Worm (Caenorhabditis elegans) whole organism, L4 larva: ENCODE measurements around the gene cnnm-5.

Experiments
- D1046.2 ChIP-seq: fragments of 200-800 bp; sonication (Bioruptor generic); IDR thresholded peaks from 2 replicates; pipeline ENCODE4 v1.3.6; 2022; ENCODE audit warnings: missing genetic modification characterization, missing compliant biosample characterization
- F44E2.7 ChIP-seq: fragments of 200-800 bp; sonication (Bioruptor generic); IDR thresholded peaks from 2 replicates; pipeline ENCODE4 v2.1.2; 2022; ENCODE audit warnings: missing genetic modification characterization, missing compliant biosample characterization
- F49E8.2 ChIP-seq: sonication (generic microtip); optimal IDR thresholded peaks from 2 replicates; lab custom pipeline; 2016; ENCODE audit warnings: missing compliant biosample characterization, mild to moderate bottlenecking, missing genetic modification characterization, borderline replicate concordance
- R02D3.7 ChIP-seq: fragments of 150-350 bp; sonication (generic microtip); optimal IDR thresholded peaks from 3 replicates; lab custom pipeline; 2014; ENCODE audit warnings: missing biosample characterization, missing genetic modification characterization
- T20F7.1 ChIP-seq: fragments of 200-800 bp; sonication (Bioruptor generic); optimal IDR thresholded peaks from 2 replicates; lab custom pipeline; 2018; ENCODE audit warnings: mild to moderate bottlenecking, missing genetic modification characterization, missing compliant biosample characterization
- T26A8.4 ChIP-seq: fragments of 200-800 bp; sonication (Bioruptor generic); IDR thresholded peaks from 2 replicates; pipeline ENCODE4 v1.3.6; 2022; ENCODE audit warnings: missing genetic modification characterization, missing compliant biosample characterization
- aly-2 ChIP-seq: sonication (generic microtip); optimal IDR thresholded peaks from 2 replicates; lab custom pipeline; 2018; ENCODE audit warnings: missing biosample characterization, missing genetic modification characterization
- ama-1 ChIP-seq: fragments of 150-350 bp; optimal IDR thresholded peaks from 2 replicates; lab custom pipeline; 2014; ENCODE audit warnings: inconsistent platforms, mixed read lengths
- ceh-32 ChIP-seq: sonication (generic microtip); optimal IDR thresholded peaks from 2 replicates; lab custom pipeline; 2016; ENCODE audit warnings: mild to moderate bottlenecking, missing genetic modification characterization, missing compliant biosample characterization; ENCODE audit not compliant: poor library complexity
- ceh-44 ChIP-seq: fragments of 200-800 bp; sonication (Bioruptor generic); IDR thresholded peaks from 2 replicates; pipeline ENCODE4 v1.3.6; 2022; ENCODE audit warnings: missing genetic modification reagents, missing genetic modification characterization, missing compliant biosample characterization
- ces-1 ChIP-seq: fragments of 150-350 bp; sonication (generic microtip); optimal IDR thresholded peaks from 4 replicates; lab custom pipeline; 2014; ENCODE audit warnings: missing biosample characterization, missing genetic modification reagents, missing genetic modification characterization
- ctbp-1 ChIP-seq: fragments of 200-800 bp; sonication (Bioruptor generic); IDR thresholded peaks from 2 replicates; pipeline ENCODE4 v1.3.6; 2022; ENCODE audit warnings: missing genetic modification reagents, missing genetic modification characterization, missing compliant biosample characterization
- daf-12 ChIP-seq: fragments of 150-350 bp; optimal IDR thresholded peaks from 2 replicates; lab custom pipeline; 2014; ENCODE audit warnings: missing biosample characterization, missing genetic modification reagents, missing genetic modification characterization
- daf-16 ChIP-seq, 3 experiments: sonication (generic microtip); optimal IDR thresholded peaks; 2 replicates each; lab custom pipeline; 2016 to 2017; ENCODE audit warnings: missing genetic modification characterization in 3 of 3, missing genetic modification reagents in 3 of 3, mild to moderate bottlenecking in 2 of 3, missing compliant biosample characterization in 2 of 3, missing biosample characterization in 1 of 3, moderate library complexity in 1 of 3
- dmd-6 ChIP-seq: fragments of 200-800 bp; sonication (Bioruptor generic); IDR thresholded peaks from 2 replicates; pipeline ENCODE4 v1.3.6; 2022; ENCODE audit warnings: missing genetic modification reagents, missing genetic modification characterization, missing compliant biosample characterization
- dmd-8 ChIP-seq: fragments of 200-800 bp; sonication (Bioruptor generic); IDR thresholded peaks from 2 replicates; pipeline ENCODE4 v1.3.6; 2022; ENCODE audit warnings: missing genetic modification characterization, missing compliant biosample characterization
- dmd-9 ChIP-seq: fragments of 200-800 bp; sonication (Bioruptor generic); IDR thresholded peaks from 2 replicates; pipeline ENCODE4 v1.3.6; 2022; ENCODE audit warnings: missing genetic modification reagents, missing genetic modification characterization, missing compliant biosample characterization
- egl-27 ChIP-seq: sonication (generic microtip); optimal IDR thresholded peaks from 3 replicates; lab custom pipeline; 2017; ENCODE audit warnings: missing biosample characterization, missing genetic modification reagents, missing genetic modification characterization
- fkh-10 ChIP-seq: fragments of 150-350 bp; optimal IDR thresholded peaks from 2 replicates; lab custom pipeline; 2014; ENCODE audit warnings: missing biosample characterization, missing genetic modification reagents, missing genetic modification characterization
- hmg-1.1 ChIP-seq: fragments of 200-800 bp; sonication (Bioruptor generic); IDR thresholded peaks from 2 replicates; pipeline ENCODE4 v1.3.6; 2022; ENCODE audit warnings: missing genetic modification reagents, missing genetic modification characterization, missing compliant biosample characterization
- jun-1 ChIP-seq: fragments of 150-350 bp; optimal IDR thresholded peaks from 2 replicates; lab custom pipeline; 2014; ENCODE audit warnings: missing biosample characterization, missing genetic modification reagents, missing genetic modification characterization
- lin-13 ChIP-seq: fragments of 150-350 bp; optimal IDR thresholded peaks from 2 replicates; lab custom pipeline; 2014; ENCODE audit warnings: missing biosample characterization, missing genetic modification reagents, missing genetic modification characterization
- lin-39 ChIP-seq: fragments of 150-350 bp; optimal IDR thresholded peaks from 2 replicates; lab custom pipeline; 2014; ENCODE audit warnings: missing biosample characterization, missing genetic modification reagents, missing genetic modification characterization
- lir-3 ChIP-seq: sonication (generic microtip); optimal IDR thresholded peaks from 2 replicates; lab custom pipeline; 2016; ENCODE audit warnings: mild to moderate bottlenecking, missing genetic modification characterization, missing compliant biosample characterization
- lsy-2 ChIP-seq, 2 experiments: fragments of 150-350 bp in 1 of 2; sonication (generic microtip) in 1 of 2; optimal IDR thresholded peaks; 2 replicates each; lab custom pipeline; 2014 to 2017; ENCODE audit warnings: missing biosample characterization in 2 of 2, missing genetic modification characterization in 2 of 2
- mdl-1 ChIP-seq, 2 experiments: fragments of 150-350 bp in 1 of 2; sonication (generic microtip) in 1 of 2; optimal IDR thresholded peaks; 2 replicates each; lab custom pipeline; 2014 to 2017; ENCODE audit warnings: missing biosample characterization in 2 of 2, missing genetic modification characterization in 2 of 2
- mes-2 ChIP-seq: sonication (generic microtip); optimal IDR thresholded peaks from 2 replicates; lab custom pipeline; 2016; ENCODE audit warnings: missing genotype, mild to moderate bottlenecking, missing genetic modification characterization, missing compliant biosample characterization; ENCODE audit not compliant: poor library complexity, severe bottlenecking
- mxl-2 ChIP-seq: fragments of 200-800 bp; sonication (Bioruptor generic); conservative IDR thresholded peaks from 2 replicates; pipeline ENCODE4 v1.3.6; 2022; ENCODE audit warnings: missing genetic modification reagents, missing genetic modification characterization, missing compliant biosample characterization
- mxl-3 ChIP-seq: fragments of 200-800 bp; sonication (Bioruptor generic); optimal IDR thresholded peaks from 2 replicates; lab custom pipeline; 2018; ENCODE audit warnings: mild to moderate bottlenecking, missing genetic modification characterization, missing compliant biosample characterization
- nhr-111 ChIP-seq: fragments of 200-800 bp; sonication (Bioruptor generic); optimal IDR thresholded peaks from 2 replicates; lab custom pipeline; 2018; ENCODE audit warnings: mild to moderate bottlenecking, missing genetic modification characterization, missing compliant biosample characterization
- nhr-237 ChIP-seq: sonication (generic microtip); optimal IDR thresholded peaks from 2 replicates; lab custom pipeline; 2017; ENCODE audit warnings: missing biosample characterization, missing genetic modification characterization
- nhr-41 ChIP-seq: fragments of 200-800 bp; sonication (Bioruptor generic); IDR thresholded peaks from 2 replicates; pipeline ENCODE4 v1.3.6; 2022; ENCODE audit warnings: missing genetic modification reagents, missing genetic modification characterization, missing compliant biosample characterization
- nhr-6 ChIP-seq: fragments of 150-350 bp; optimal IDR thresholded peaks from 2 replicates; lab custom pipeline; 2014; ENCODE audit warnings: missing biosample characterization, missing genetic modification characterization
- nhr-77 ChIP-seq: fragments of 150-350 bp; optimal IDR thresholded peaks from 2 replicates; lab custom pipeline; 2014; ENCODE audit warnings: missing biosample characterization, missing genetic modification characterization
- rbr-2 ChIP-seq: sonication (generic microtip); optimal IDR thresholded peaks from 2 replicates; lab custom pipeline; 2016; ENCODE audit warnings: missing genotype, missing genetic modification characterization, missing compliant biosample characterization
- sdz-12 ChIP-seq: fragments of 200-800 bp; sonication (Bioruptor generic); optimal IDR thresholded peaks from 2 replicates; lab custom pipeline; 2018; ENCODE audit warnings: mild to moderate bottlenecking, missing genetic modification characterization, missing compliant biosample characterization
- set-16 ChIP-seq: fragments of 200-800 bp; sonication (Bioruptor generic); IDR thresholded peaks from 2 replicates; pipeline ENCODE4 v1.3.6; 2022; ENCODE audit warnings: missing genetic modification reagents, missing genetic modification characterization, missing compliant biosample characterization
- snpc-1.2 ChIP-seq: fragments of 200-800 bp; sonication (Bioruptor generic); IDR thresholded peaks from 2 replicates; pipeline ENCODE4 v1.3.6; 2022; ENCODE audit warnings: missing genetic modification reagents, missing genetic modification characterization, missing compliant biosample characterization
- unc-130 ChIP-seq: sonication (generic microtip); optimal IDR thresholded peaks from 2 replicates; lab custom pipeline; 2016; ENCODE audit warnings: missing genetic modification reagents, missing genetic modification characterization, missing compliant biosample characterization
- unc-39 ChIP-seq: sonication (generic microtip); optimal IDR thresholded peaks from 2 replicates; lab custom pipeline; 2017; ENCODE audit warnings: missing biosample characterization, missing genetic modification characterization
- unc-62 ChIP-seq, 3 experiments: fragments of 150-350 bp in 1 of 3; sonication (generic microtip); optimal IDR thresholded peaks in 2 of 3; peaks in 1 of 3; 1 replicate in 1 of 3; 2 replicates in 2 of 3; lab custom pipeline; 2014 to 2017; ENCODE audit warnings: missing biosample characterization in 3 of 3, missing genetic modification characterization in 3 of 3, missing genetic modification reagents in 3 of 3, missing genotype in 1 of 3
- vab-7 ChIP-seq: fragments of 200-800 bp; sonication (Bioruptor generic); IDR thresholded peaks from 2 replicates; pipeline ENCODE4 v1.3.6; 2022; ENCODE audit warnings: missing genetic modification reagents, missing genetic modification characterization, missing compliant biosample characterization
- zfp-2 ChIP-seq: sonication (generic microtip); optimal IDR thresholded peaks from 2 replicates; lab custom pipeline; 2016; ENCODE audit warnings: mild to moderate bottlenecking, missing genetic modification characterization, missing compliant biosample characterization
- zfp-3 ChIP-seq: fragments of 200-800 bp; sonication (Bioruptor generic); conservative IDR thresholded peaks from 2 replicates; pipeline ENCODE4 v1.3.6; 2022; ENCODE audit warnings: missing genetic modification reagents, missing genetic modification characterization, missing compliant biosample characterization
- ztf-11 ChIP-seq: fragments of 150-350 bp; optimal IDR thresholded peaks from 2 replicates; lab custom pipeline; 2014; ENCODE audit warnings: missing biosample characterization, missing genetic modification characterization

Gene cnnm-5

ce11 chrIII:3863814-3864507, 35.0 kb upstream of the cnnm-5 start, which contains the start of gene acs-19 (continued):
- TF ChIP-seq fkh-10 (GFP tag; lab: Kevin White, UChicago) (no peak), jun-1 (no peak), aly-2 (tag; lab: Kevin White, UChicago) (no peak), daf-12 (tag; lab: Kevin White, UChicago) (no peak), ceh-44 (GFP tag; lab: Robert Waterston, UW) (no peak), dmd-8 (GFP tag; lab: Robert Waterston, UW) (no peak), ces-1 (GFP tag; lab: Kevin White, UChicago) (peak; percentile 87), mes-2 (tag; lab: Kevin White, UChicago) (no peak), dmd-9 (GFP tag; lab: Robert Waterston, UW) (no peak), unc-39 (no peak), daf-16 (GFP tag; optimal IDR thresholded peaks at IDR 0.05; lab: Kevin White, UChicago) (no peak), daf-16 (tag; optimal IDR thresholded peaks at IDR 0.05; lab: Kevin White, UChicago) (peak; percentile 4), R02D3.7 (no peak)
- TF ChIP-seq, all 104 proteins: peak for 13

DNA sequence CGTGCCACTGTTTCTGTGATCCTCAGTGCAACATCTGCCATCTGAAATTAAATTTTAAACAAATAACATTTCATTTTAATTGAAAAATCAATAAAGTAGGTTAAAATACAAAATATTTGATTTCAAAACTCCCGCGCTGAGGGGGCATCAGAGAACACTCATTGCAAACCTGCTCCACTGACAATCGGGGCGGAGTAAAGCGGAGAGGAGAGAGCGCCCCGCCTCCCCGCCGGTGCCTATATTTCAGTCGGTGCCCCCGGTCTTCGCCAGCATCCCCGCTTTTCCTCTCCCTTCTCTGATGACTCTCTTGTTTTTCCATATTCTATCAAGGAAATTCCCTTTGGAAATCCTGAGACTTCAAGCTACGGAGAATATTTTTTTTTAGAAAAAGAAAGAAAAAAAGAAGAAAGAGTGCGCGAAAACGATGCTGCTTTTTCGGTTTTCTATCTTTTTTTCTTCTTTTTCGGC, 33.9 kb upstream of the cnnm-5 start, which contains the start of gene brc-1:
TSS of gene brc-1 (minus strand) at position 51 of the 468 bp plus-strand sequence.
- TF ChIP-seq aly-2 (tag; lab: Kevin White, UChicago) = no peak
- no peak for TF ChIP-seq F49E8.2 (tag; lab: Kevin White, UChicago)
- peak; percentile 73 for TF ChIP-seq T20F7.1 (GFP tag; lab: Kevin White, UChicago)
- TF ChIP-seq mxl-2 (GFP tag; lab: Robert Waterston, UW) = no peak
- peak; percentile 51 to 84 for TF ChIP-seq mdl-1 (tag; optimal IDR thresholded peaks at IDR 0.05; lab: Kevin White, UChicago)
- TF ChIP-seq hmg-1.1 (GFP tag; lab: Robert Waterston, UW) = peak; percentile 85
- no peak for TF ChIP-seq nhr-111 (GFP tag; lab: Kevin White, UChicago)
- no peak for TF ChIP-seq snpc-1.2 (GFP tag; lab: Robert Waterston, UW)
- TF ChIP-seq nhr-41 (GFP tag; lab: Robert Waterston, UW) = no peak
- peak; percentile 82 to 96 for TF ChIP-seq lsy-2 (tag; optimal IDR thresholded peaks at IDR 0.05; lab: Kevin White, UChicago)
- peak; percentile 94 for TF ChIP-seq fkh-10 (GFP tag; lab: Kevin White, UChicago)
- TF ChIP-seq lin-13 (GFP tag; lab: Kevin White, UChicago) = peak; percentile 77
- TF ChIP-seq ztf-11 = no peak
- TF ChIP-seq egl-27 (tag; lab: Kevin White, UChicago) = no peak
- TF ChIP-seq vab-7 (GFP tag; lab: Robert Waterston, UW) = peak; percentile 61; the same call in 1 of the 2 replicates
- peak; percentile 99 for TF ChIP-seq ama-1
- TF ChIP-seq sdz-12 (GFP tag; lab: Kevin White, UChicago) = no peak
- TF ChIP-seq nhr-6 = peak; percentile 86
- no peak for TF ChIP-seq unc-130 (GFP tag; lab: Kevin White, UChicago)
- no peak for TF ChIP-seq R02D3.7
- peak; percentile 73; the same call in 1 of the 2 replicates for TF ChIP-seq D1046.2 (GFP tag; lab: Robert Waterston, UW)
- TF ChIP-seq dmd-6 (GFP tag; lab: Robert Waterston, UW) = peak; percentile 80
- peak; percentile 35; the same call in 1 of the 2 replicates for TF ChIP-seq zfp-3 (GFP tag; lab: Robert Waterston, UW)
- peak; percentile 53 for TF ChIP-seq nhr-237 (tag; lab: Kevin White, UChicago)
- no peak for TF ChIP-seq unc-39
- peak; percentile 87 for TF ChIP-seq mes-2 (tag; lab: Kevin White, UChicago)
- no peak for TF ChIP-seq unc-62 (GFP tag; optimal IDR thresholded peaks at IDR 0.05 in 1 of 2; lab: Kevin White, UChicago)
- TF ChIP-seq unc-62 (tag; optimal IDR thresholded peaks at IDR 0.05; lab: Kevin White, UChicago) = no peak
- TF ChIP-seq lir-3 = no peak
- peak; percentile 86 for TF ChIP-seq nhr-77 (tag; lab: Kevin White, UChicago)
- peak; percentile 72 for TF ChIP-seq T26A8.4 (GFP tag; lab: Robert Waterston, UW)
- 0 out of 2 replicates have a peak, but pooled peaks have one; percentile 28 for TF ChIP-seq ceh-44 (GFP tag; lab: Robert Waterston, UW)
- peak; percentile 26 for TF ChIP-seq zfp-2 (tag; lab: Kevin White, UChicago)
- peak; percentile 89 for TF ChIP-seq rbr-2 (tag; lab: Kevin White, UChicago)
- TF ChIP-seq ctbp-1 = peak; percentile 92
- TF ChIP-seq set-16 = peak; percentile 98
- peak in 1 of 2 experiments; percentile 41 for TF ChIP-seq daf-16 (GFP tag; optimal IDR thresholded peaks at IDR 0.05; lab: Kevin White, UChicago)
- peak; percentile 50 for TF ChIP-seq daf-16 (tag; optimal IDR thresholded peaks at IDR 0.05; lab: Kevin White, UChicago)
- no peak for TF ChIP-seq ces-1 (GFP tag; lab: Kevin White, UChicago)
- peak; percentile 59 for TF ChIP-seq mxl-3
- TF ChIP-seq F44E2.7 (GFP tag; lab: Robert Waterston, UW) = no peak
- TF ChIP-seq lin-39 (tag; lab: Kevin White, UChicago) = no peak
- no peak for TF ChIP-seq ceh-32 (tag; lab: Kevin White, UChicago)
